Worm (Caenorhabditis elegans): Measurements from ENCODE around the gene F13A2.4.

The F13A2.4 gene

DNA sequence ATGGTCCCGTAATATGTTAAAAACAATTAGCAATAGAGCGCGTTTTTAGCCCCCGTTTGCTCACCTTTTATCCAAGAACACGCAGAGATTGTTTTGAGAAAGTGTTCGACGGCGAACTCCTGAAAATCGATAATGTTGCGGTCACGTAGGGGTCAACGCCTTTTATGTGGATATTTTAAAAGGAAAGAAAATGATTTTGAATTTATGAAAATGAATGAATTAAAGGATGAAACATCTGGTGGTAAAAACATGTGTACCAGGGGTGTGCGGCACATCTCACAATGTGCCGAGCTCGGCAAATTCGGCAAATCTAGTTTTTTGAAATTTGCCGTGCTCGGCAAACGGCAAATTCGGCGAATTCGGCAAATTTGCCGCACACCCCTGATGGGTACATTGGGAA, at the start of gene F13A2.4:
Gene F13A2.4, minus strand, starts transcription at position 101 of the 400 bp plus-strand sequence.
- TF ChIP-seq spr-3 (GFP tag; optimal IDR thresholded peaks at IDR 0.05) (no peak), php-3 (GFP tag; IDR thresholded peaks at IDR 0.05) (no peak), F44E2.7 (GFP tag; IDR thresholded peaks at IDR 0.05) (no peak), mes-2 (tag; optimal IDR thresholded peaks at IDR 0.05; ENCODE audit: poor library complexity, severe bottlenecking) (no peak), nhr-25 (tag; optimal IDR thresholded peaks at IDR 0.05; ENCODE audit: borderline replicate concordance, insufficient read depth) (no peak), skn-1 (tag; optimal IDR thresholded peaks at IDR 0.05) (no peak), ctbp-1 (GFP tag; IDR thresholded peaks at IDR 0.05) (no peak), ceh-82 (tag; optimal IDR thresholded peaks at IDR 0.05) (no peak), hmg-1.1 (GFP tag; IDR thresholded peaks at IDR 0.05) (no peak), nhr-76 (tag; optimal IDR thresholded peaks at IDR 0.05) (no peak), mdt-29 (GFP tag; IDR thresholded peaks at IDR 0.05) (no peak), F49E8.2 (tag; optimal IDR thresholded peaks at IDR 0.05; ENCODE audit: borderline replicate concordance) (no peak), F26F4.8 (GFP tag; conservative IDR thresholded peaks at IDR 0.05) (no peak), sdz-12 (GFP tag; optimal IDR thresholded peaks at IDR 0.05) (no peak), F10B5.3 (tag; optimal IDR thresholded peaks at IDR 0.05) (no peak), spr-1 (tag; optimal IDR thresholded peaks at IDR 0.05) (no peak), dpl-1 (GFP tag; optimal IDR thresholded peaks at IDR 0.05) (no peak)

DNA sequence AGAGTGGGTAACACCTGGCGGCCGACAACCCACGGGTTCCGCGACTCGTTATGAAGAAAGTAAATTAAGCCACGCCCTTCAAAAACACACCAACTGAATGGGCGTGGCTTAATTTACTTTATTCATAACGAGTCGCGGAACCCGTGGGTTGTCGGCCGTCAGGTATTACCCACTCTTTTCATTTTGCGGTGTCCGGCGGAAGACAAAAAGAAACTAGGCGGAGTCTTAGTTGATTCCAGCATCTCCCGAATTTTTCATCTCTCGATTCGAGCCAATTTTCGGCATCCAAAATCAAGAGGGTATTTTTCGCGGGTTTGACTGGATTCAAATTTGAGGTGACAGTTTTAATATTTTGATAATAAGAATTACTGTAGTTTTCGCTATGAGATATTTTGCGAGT, 47.6 kb upstream of the F13A2.4 start:
- peak; percentile 52 for TF ChIP-seq F49E8.2 (tag; optimal IDR thresholded peaks at IDR 0.05; ENCODE audit: borderline replicate concordance)
- TF ChIP-seq mes-2 (tag; optimal IDR thresholded peaks at IDR 0.05; ENCODE audit: poor library complexity, severe bottlenecking) = no peak
- TF ChIP-seq ceh-28 (tag; optimal IDR thresholded peaks at IDR 0.05) = no peak
- TF ChIP-seq snpc-4 (tag; optimal IDR thresholded peaks at IDR 0.05) = no peak
- TF ChIP-seq zip-2 (tag; optimal IDR thresholded peaks at IDR 0.05) = no peak
- TF ChIP-seq lin-38 (GFP tag; IDR thresholded peaks at IDR 0.05) = peak; percentile 63; the same call in 1 of the 2 replicates
- no peak for TF ChIP-seq php-3 (GFP tag; IDR thresholded peaks at IDR 0.05)
- 0 out of 2 replicates have a peak, but pooled peaks have one; percentile 11 for TF ChIP-seq arid-1 (GFP tag; conservative IDR thresholded peaks at IDR 0.05)
- no peak for TF ChIP-seq F44E2.7 (GFP tag; IDR thresholded peaks at IDR 0.05)
- no peak for TF ChIP-seq dpl-1 (GFP tag; optimal IDR thresholded peaks at IDR 0.05)
- TF ChIP-seq tag-97 (GFP tag; IDR thresholded peaks at IDR 0.05) = no peak
- no peak for TF ChIP-seq egl-27 (tag; optimal IDR thresholded peaks at IDR 0.05)
- TF ChIP-seq unc-130 (GFP tag; optimal IDR thresholded peaks at IDR 0.05) = peak; percentile 35
- no peak for TF ChIP-seq unc-62 (GFP tag; optimal IDR thresholded peaks at IDR 0.05 in 1 of 2)
- TF ChIP-seq unc-62 (tag; optimal IDR thresholded peaks at IDR 0.05) = no peak
- no peak for TF ChIP-seq nhr-102 (tag; optimal IDR thresholded peaks at IDR 0.05)
- no peak for TF ChIP-seq ama-1 (optimal IDR thresholded peaks at IDR 0.05)
- no peak for TF ChIP-seq aha-1 (tag)
- no peak for TF ChIP-seq lin-39 (tag; optimal IDR thresholded peaks at IDR 0.05)
- peak; percentile 38; the same call in 1 of the 2 replicates for TF ChIP-seq snpc-1.2 (GFP tag; IDR thresholded peaks at IDR 0.05)

DNA sequence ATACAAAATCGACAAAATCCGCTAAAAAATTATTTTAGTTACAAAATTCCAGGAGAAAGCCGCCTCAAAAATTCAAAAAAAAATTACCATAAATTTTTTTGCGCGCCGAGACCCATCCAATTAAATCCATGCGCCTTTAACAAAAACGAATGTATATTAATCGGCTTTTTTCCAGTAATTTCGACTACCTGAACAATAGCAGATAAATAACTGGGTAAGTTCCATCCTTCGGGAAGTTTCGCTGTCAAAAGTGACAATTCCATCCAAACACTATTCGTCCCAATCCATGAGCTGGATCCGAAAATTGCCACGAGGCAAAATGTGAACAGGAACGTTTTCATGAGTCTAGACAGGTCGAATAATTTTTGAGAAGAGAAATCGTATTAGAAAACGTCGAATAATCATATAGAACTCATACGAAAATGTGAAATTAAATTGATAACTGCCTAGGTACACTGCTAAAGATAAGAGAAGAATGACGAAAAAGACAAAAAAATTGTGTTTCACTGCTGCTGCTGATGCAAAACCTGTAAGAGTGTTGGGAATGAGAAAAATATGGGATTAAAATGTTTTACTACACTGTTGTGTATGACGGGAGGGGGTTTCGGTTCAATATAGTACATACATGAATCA, 42.8 kb upstream of the F13A2.4 start, which contains the start of gene rft-1:
Gene rft-1, minus strand, starts transcription at position 475 of the 633 bp plus-strand sequence.
- TF ChIP-seq nhr-111 (GFP tag; optimal IDR thresholded peaks at IDR 0.05) = no peak
- TF ChIP-seq lsy-2 (tag; optimal IDR thresholded peaks at IDR 0.05) = no peak
- peak; percentile 20 for TF ChIP-seq nhr-77 (tag; optimal IDR thresholded peaks at IDR 0.05)
- peak; percentile 25 for TF ChIP-seq aha-1 (tag)
- TF ChIP-seq pqm-1 (tag; optimal IDR thresholded peaks at IDR 0.05) = peak; percentile 68
- TF ChIP-seq madf-9 (GFP tag; conservative IDR thresholded peaks at IDR 0.05) = no peak
- peak; percentile 20; the same call in 1 of the 2 replicates for TF ChIP-seq dmd-6 (GFP tag; IDR thresholded peaks at IDR 0.05)
- TF ChIP-seq lim-7 (GFP tag; IDR thresholded peaks at IDR 0.05) = no peak
- TF ChIP-seq nhr-28 (tag; optimal IDR thresholded peaks at IDR 0.05) = peak; percentile 58
- no peak for TF ChIP-seq F10B5.3 (tag; optimal IDR thresholded peaks at IDR 0.05)
- TF ChIP-seq madf-5 (GFP tag; IDR thresholded peaks at IDR 0.05) = no peak
- TF ChIP-seq unc-62 (GFP tag; optimal IDR thresholded peaks at IDR 0.05 in 1 of 2) = peak in 1 of 2 experiments; percentile 92
- TF ChIP-seq unc-62 (tag; optimal IDR thresholded peaks at IDR 0.05) = no peak
